Worm (Caenorhabditis elegans): ENCODE results near the gene Y42H9AR.4.
"Not testable (repeated sequence)": the region's sequence is repeated elsewhere in the genome, so short reads cannot be mapped to it uniquely, and the experiment has no call there.

DNA sequence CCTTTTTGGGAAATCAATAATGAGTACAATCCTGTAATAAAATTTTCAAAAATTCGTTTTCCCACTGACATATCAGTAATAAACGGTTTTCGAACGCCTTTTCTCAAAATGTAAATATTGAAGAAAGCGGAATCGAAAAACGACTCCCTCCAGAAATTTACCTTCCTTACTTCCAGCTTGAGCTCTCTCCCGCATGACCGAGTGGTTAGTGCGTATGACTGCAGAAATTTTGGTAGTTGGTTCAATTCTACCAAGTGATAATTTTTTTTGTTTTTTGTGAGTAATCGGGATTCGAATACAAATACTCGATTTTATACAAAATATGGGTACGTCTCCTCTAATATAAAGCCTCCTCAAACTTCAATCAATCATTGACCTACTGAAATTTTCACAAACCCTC is 11.5 kb upstream of the Y42H9AR.4 start:
- TF ChIP-seq attf-4 (tag; optimal IDR thresholded peaks at IDR 0.05); ZK337.2 (GFP tag; IDR thresholded peaks at IDR 0.05); zag-1 (tag; optimal IDR thresholded peaks at IDR 0.05); Y75B8A.6 (GFP tag; IDR thresholded peaks at IDR 0.05); unc-130 (GFP tag; optimal IDR thresholded peaks at IDR 0.05); egl-27 (tag; optimal IDR thresholded peaks at IDR 0.05); snpc-4 (tag; optimal IDR thresholded peaks at IDR 0.05); mep-1 (tag; optimal IDR thresholded peaks at IDR 0.05); hmg-1.1 (GFP tag; IDR thresholded peaks at IDR 0.05): not testable (repeated sequence)

All from whole organism, L4 larva.